ENCODE assay signal across 5 fruit fly cellular contexts in the genomic region with DNA sequence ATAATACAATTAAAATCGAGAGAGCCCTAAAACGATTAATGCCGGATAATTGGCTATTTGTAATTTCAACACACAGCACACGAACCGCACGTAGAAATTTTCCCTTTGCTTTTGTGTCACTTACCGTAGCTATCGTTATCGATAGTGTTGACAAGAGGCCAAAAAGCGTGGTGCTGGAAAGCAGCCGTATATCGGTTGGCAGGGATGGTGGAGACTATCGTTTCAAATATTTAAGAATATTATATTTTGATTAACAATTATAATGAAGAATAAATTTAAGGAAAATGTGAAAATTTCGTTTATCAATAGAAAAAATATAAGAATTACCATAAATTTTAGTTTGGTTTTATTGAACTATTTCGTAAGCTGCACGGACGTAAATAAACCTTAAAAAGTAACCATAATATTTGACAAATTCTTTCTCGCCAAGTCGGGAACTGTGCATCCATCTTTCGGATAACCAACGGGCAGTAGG.
TF ChIP-seq lines count a peak whose summit lies in the region.

A gene (minus strand): TSS at position 148 of the 475 bp plus-strand sequence.

- TF ChIP-seq CTCF in whole organism, embryonic (GFP tag; optimal IDR thresholded peaks at IDR 0.05; lab: Kevin White, UChicago): no peak

TF ChIP-seq in whole organism, adult, 20 proteins besides CTCF, POLR2A, EP300 and RAD21 (continues in another document):
- TF ChIP-seq kay (GFP tag; lab: Kevin White, UChicago; ENCODE audit: borderline replicate concordance): peak; percentile 90
- peak; percentile 57 for TF ChIP-seq ovo (GFP tag; optimal IDR thresholded peaks at IDR 0.05; lab: Kevin White, UChicago)
- peak; percentile 75 for TF ChIP-seq pad (GFP tag; optimal IDR thresholded peaks at IDR 0.05; lab: Kevin White, UChicago)
- TF ChIP-seq CG33017 (tag; optimal IDR thresholded peaks at IDR 0.05; lab: Kevin White, UChicago): peak; percentile 66
- peak; percentile 7 for TF ChIP-seq CG11617 (GFP tag; optimal IDR thresholded peaks at IDR 0.05; lab: Kevin White, UChicago)
- peak; percentile 76 for TF ChIP-seq CG12768 (GFP tag; optimal IDR thresholded peaks at IDR 0.05; lab: Kevin White, UChicago)
- TF ChIP-seq CG1620 (GFP tag; optimal IDR thresholded peaks at IDR 0.05; lab: Kevin White, UChicago): peak; percentile 83
- peak; percentile 73 for TF ChIP-seq Hr96 (GFP tag; optimal IDR thresholded peaks at IDR 0.05; lab: Kevin White, UChicago)
- TF ChIP-seq CG14711 (tag; optimal IDR thresholded peaks at IDR 0.05; lab: Kevin White, UChicago): peak; percentile 47
- no peak for TF ChIP-seq cic (GFP tag; optimal IDR thresholded peaks at IDR 0.05; lab: Kevin White, UChicago)
- peak; percentile 80 for TF ChIP-seq bab1 (GFP tag; optimal IDR thresholded peaks at IDR 0.05; lab: Kevin White, UChicago)
- TF ChIP-seq tj (GFP tag; optimal IDR thresholded peaks at IDR 0.05; lab: Kevin White, UChicago): no peak
- peak; percentile 75 for TF ChIP-seq toe (GFP tag; optimal IDR thresholded peaks at IDR 0.05; lab: Kevin White, UChicago)
- TF ChIP-seq cnc (optimal IDR thresholded peaks at IDR 0.05; lab: Kevin White, UChicago): no peak
- peak; percentile 78 for TF ChIP-seq Mnt (GFP tag; optimal IDR thresholded peaks at IDR 0.05; lab: Kevin White, UChicago)
- peak; percentile 69 for TF ChIP-seq CG5204 (GFP tag; optimal IDR thresholded peaks at IDR 0.05; lab: Kevin White, UChicago)
- TF ChIP-seq CG7101 (tag; optimal IDR thresholded peaks at IDR 0.05; lab: Kevin White, UChicago): peak; percentile 82

TF ChIP-seq in whole organism, embryonic, 481 proteins besides CTCF, POLR2A, EP300 and RAD21 (continues in another document):
- TF ChIP-seq prd (optimal IDR thresholded peaks at IDR 0.05; lab: Kevin White, UChicago) (no peak), prd (GFP tag; IDR thresholded peaks at IDR 0.05; lab: Robert Waterston, UW) (peak; percentile 72; the same call in 2 of the 3 replicates), vnd (GFP tag; IDR thresholded peaks at IDR 0.05; lab: Robert Waterston, UW; ENCODE audit: partially characterized antibody) (peak; percentile 77), CG2678 (tag; optimal IDR thresholded peaks at IDR 0.05; lab: Kevin White, UChicago) (peak; percentile 56), sens-2 (GFP tag; IDR thresholded peaks at IDR 0.05; lab: Robert Waterston, UW) (no peak), CG11085 (GFP tag; IDR thresholded peaks at IDR 0.05; lab: Robert Waterston, UW) (peak; percentile 76), CG3726 (GFP tag; IDR thresholded peaks at IDR 0.05; lab: Robert Waterston, UW) (no peak; the same call in 2 of the 3 replicates), HHEX (GFP tag; optimal IDR thresholded peaks at IDR 0.05; lab: Kevin White, UChicago) (peak; percentile 20), crc (GFP tag; optimal IDR thresholded peaks at IDR 0.05; lab: Kevin White, UChicago) (no peak), nmo (GFP tag; optimal IDR thresholded peaks at IDR 0.05; lab: Kevin White, UChicago) (peak; percentile 56), CG7928 (GFP tag; optimal IDR thresholded peaks at IDR 0.05; lab: Kevin White, UChicago) (peak; percentile 89), CG17912 (GFP tag; optimal IDR thresholded peaks at IDR 0.05; lab: Kevin White, UChicago) (peak; percentile 19), ash1 (GFP tag; optimal IDR thresholded peaks at IDR 0.05; lab: Kevin White, UChicago) (no peak), chm (GFP tag; IDR thresholded peaks at IDR 0.05; lab: Robert Waterston, UW) (peak; percentile 51), pan (optimal IDR thresholded peaks at IDR 0.05; lab: Kevin White, UChicago) (no peak), pan (GFP tag; optimal IDR thresholded peaks at IDR 0.05 in 1 of 2, IDR thresholded peaks at IDR 0.05 in 1 of 2) (peak in 1 of 2 experiments; percentile 68), sob (GFP tag; IDR thresholded peaks at IDR 0.05; lab: Robert Waterston, UW) (peak; percentile 93)

TF ChIP-seq in whole organism, prepupa, 60 proteins besides CTCF, POLR2A, EP300 and RAD21 (continues in another document):
- peak; percentile 2 for TF ChIP-seq CG34406 (GFP tag; optimal IDR thresholded peaks at IDR 0.05; lab: Kevin White, UChicago)
- peak; percentile 48 for TF ChIP-seq CG3032 (tag; optimal IDR thresholded peaks at IDR 0.05; lab: Kevin White, UChicago)
- peak; percentile 66 for TF ChIP-seq esn (GFP tag; optimal IDR thresholded peaks at IDR 0.05; lab: Kevin White, UChicago)
- TF ChIP-seq topi (GFP tag; optimal IDR thresholded peaks at IDR 0.05; lab: Kevin White, UChicago): peak; percentile 41
- peak; percentile 33 for TF ChIP-seq net (GFP tag; optimal IDR thresholded peaks at IDR 0.05; lab: Kevin White, UChicago)
- TF ChIP-seq lz (GFP tag; optimal IDR thresholded peaks at IDR 0.05; lab: Kevin White, UChicago): peak; percentile 72
- no peak for TF ChIP-seq Lpt (GFP tag; optimal IDR thresholded peaks at IDR 0.05; lab: Kevin White, UChicago)
- TF ChIP-seq Smox (GFP tag; optimal IDR thresholded peaks at IDR 0.05; lab: Kevin White, UChicago): peak; percentile 55
- TF ChIP-seq Ets96B (tag; optimal IDR thresholded peaks at IDR 0.05; lab: Kevin White, UChicago): peak; percentile 1
- peak; percentile 45; the same call in 1 of the 2 replicates for TF ChIP-seq CG15336 (GFP tag; IDR thresholded peaks at IDR 0.05; lab: Robert Waterston, UW)
- TF ChIP-seq CG31627 (GFP tag; optimal IDR thresholded peaks at IDR 0.05; lab: Kevin White, UChicago): peak; percentile 56
- TF ChIP-seq Sox14 (GFP tag; optimal IDR thresholded peaks at IDR 0.05; lab: Kevin White, UChicago): peak; percentile 53
- TF ChIP-seq Met (GFP tag; optimal IDR thresholded peaks at IDR 0.05; lab: Kevin White, UChicago): peak; percentile 53
- no peak for TF ChIP-seq CG11762 (GFP tag; optimal IDR thresholded peaks at IDR 0.05; lab: Kevin White, UChicago; ENCODE audit: insufficient read depth)
- no peak for TF ChIP-seq CG1621 (tag; optimal IDR thresholded peaks at IDR 0.05; lab: Kevin White, UChicago)
- TF ChIP-seq fd85E (GFP tag; optimal IDR thresholded peaks at IDR 0.05; lab: Kevin White, UChicago): no peak
- TF ChIP-seq cyc (GFP tag; optimal IDR thresholded peaks at IDR 0.05; lab: Kevin White, UChicago): peak; percentile 51
- TF ChIP-seq CG32006 (GFP tag; optimal IDR thresholded peaks at IDR 0.05; lab: Kevin White, UChicago): peak; percentile 33

TF ChIP-seq in whole organism, pupa, 21 proteins besides CTCF, POLR2A, EP300 and RAD21 (continues in another document):
- peak; percentile 20 for TF ChIP-seq Snoo (tag; optimal IDR thresholded peaks at IDR 0.05; lab: Kevin White, UChicago)
- no peak for TF ChIP-seq CG13204 (GFP tag; optimal IDR thresholded peaks at IDR 0.05; lab: Kevin White, UChicago)
- peak; percentile 38; the same call in 1 of the 2 replicates for TF ChIP-seq CG32121 (GFP tag; IDR thresholded peaks at IDR 0.05; lab: Robert Waterston, UW)
- peak; percentile 21 for TF ChIP-seq CG14655 (GFP tag; optimal IDR thresholded peaks at IDR 0.05; lab: Kevin White, UChicago)
- TF ChIP-seq fd96Ca (GFP tag; IDR thresholded peaks at IDR 0.05; lab: Robert Waterston, UW): peak; percentile 69
- peak; percentile 44 for TF ChIP-seq Pif1B (GFP tag; optimal IDR thresholded peaks at IDR 0.05; lab: Kevin White, UChicago)
- no peak for TF ChIP-seq EcR (GFP tag; optimal IDR thresholded peaks at IDR 0.05; lab: Kevin White, UChicago)
- peak; percentile 42 for TF ChIP-seq CG15710 (tag; optimal IDR thresholded peaks at IDR 0.05; lab: Kevin White, UChicago)
- TF ChIP-seq gl (tag; optimal IDR thresholded peaks at IDR 0.05; lab: Kevin White, UChicago): no peak
- peak; percentile 14 for TF ChIP-seq CG17806 (tag; optimal IDR thresholded peaks at IDR 0.05; lab: Kevin White, UChicago)
- peak; percentile 5 for TF ChIP-seq CG8301 (tag; optimal IDR thresholded peaks at IDR 0.05; lab: Kevin White, UChicago)
- TF ChIP-seq rn (GFP tag; IDR thresholded peaks at IDR 0.05; lab: Robert Waterston, UW): 0 out of 2 replicates have a peak, but pooled peaks have one; percentile 10
- TF ChIP-seq Ets98B (GFP tag; IDR thresholded peaks at IDR 0.05; lab: Robert Waterston, UW): peak; percentile 77
- TF ChIP-seq CG4496 (GFP tag; IDR thresholded peaks at IDR 0.05; lab: Robert Waterston, UW): peak; percentile 50; the same call in 2 of the 3 replicates
- no peak for TF ChIP-seq CG12605 (GFP tag; IDR thresholded peaks at IDR 0.05; lab: Robert Waterston, UW)
- no peak for TF ChIP-seq CG10348 (GFP tag; IDR thresholded peaks at IDR 0.05; lab: Robert Waterston, UW)
- peak; percentile 44 for TF ChIP-seq Pif1A (GFP tag; optimal IDR thresholded peaks at IDR 0.05; lab: Kevin White, UChicago)
- no peak for TF ChIP-seq CG34367 (tag; optimal IDR thresholded peaks at IDR 0.05; lab: Kevin White, UChicago)
- peak; percentile 57 for TF ChIP-seq D1 (tag; optimal IDR thresholded peaks at IDR 0.05; lab: Kevin White, UChicago)

TF ChIP-seq in whole organism, wandering third instar larva, 38 proteins besides CTCF, POLR2A, EP300 and RAD21 (continues in another document):
- TF ChIP-seq N (GFP tag; optimal IDR thresholded peaks at IDR 0.05; lab: Kevin White, UChicago): no peak
- peak; percentile 51 for TF ChIP-seq ey (GFP tag; optimal IDR thresholded peaks at IDR 0.05; lab: Kevin White, UChicago)
- peak; percentile 36 for TF ChIP-seq Rel (GFP tag; optimal IDR thresholded peaks at IDR 0.05; lab: Kevin White, UChicago)
- peak; percentile 32 for TF ChIP-seq Rel (tag; optimal IDR thresholded peaks at IDR 0.05; lab: Kevin White, UChicago)
- TF ChIP-seq dl (GFP tag; optimal IDR thresholded peaks at IDR 0.05; lab: Kevin White, UChicago; ENCODE audit: insufficient read depth in 1 of 2, partially characterized antibody in 2 of 2): no peak
- no peak for TF ChIP-seq Hr78 (GFP tag; optimal IDR thresholded peaks at IDR 0.05; lab: Kevin White, UChicago)
- TF ChIP-seq psq (GFP tag; optimal IDR thresholded peaks at IDR 0.05; lab: Kevin White, UChicago): peak; percentile 75
- TF ChIP-seq Hnf4 (GFP tag; optimal IDR thresholded peaks at IDR 0.05; lab: Kevin White, UChicago): peak; percentile 83
- peak; percentile 6 for TF ChIP-seq jim (GFP tag; optimal IDR thresholded peaks at IDR 0.05; lab: Kevin White, UChicago)
- TF ChIP-seq HLH106 (tag; optimal IDR thresholded peaks at IDR 0.05; lab: Kevin White, UChicago): peak; percentile 68
- peak; percentile 69 for TF ChIP-seq brk (GFP tag; optimal IDR thresholded peaks at IDR 0.05; lab: Kevin White, UChicago)
- no peak for TF ChIP-seq Dfd (GFP tag; optimal IDR thresholded peaks at IDR 0.05; lab: Kevin White, UChicago)
- peak; percentile 41 for TF ChIP-seq GATAd (GFP tag; optimal IDR thresholded peaks at IDR 0.05; lab: Kevin White, UChicago)
- TF ChIP-seq Dif (GFP tag; optimal IDR thresholded peaks at IDR 0.05; lab: Kevin White, UChicago; ENCODE audit: partially characterized antibody): no peak
- TF ChIP-seq br (GFP tag; optimal IDR thresholded peaks at IDR 0.05; lab: Kevin White, UChicago): peak; percentile 66
- peak; percentile 62 for TF ChIP-seq fru (GFP tag; optimal IDR thresholded peaks at IDR 0.05; lab: Kevin White, UChicago)
- TF ChIP-seq rgr (GFP tag; optimal IDR thresholded peaks at IDR 0.05; lab: Kevin White, UChicago): peak; percentile 74
- TF ChIP-seq lola (GFP tag; optimal IDR thresholded peaks at IDR 0.05; lab: Kevin White, UChicago): no peak
- TF ChIP-seq CG9705 (GFP tag; optimal IDR thresholded peaks at IDR 0.05; lab: Kevin White, UChicago): peak; percentile 29
- peak; percentile 25 for TF ChIP-seq Vsx2 (GFP tag; optimal IDR thresholded peaks at IDR 0.05; lab: Kevin White, UChicago; ENCODE audit: partially characterized antibody)
